Fruit fly (Drosophila melanogaster): ENCODE results near the gene CG8679.

DNA sequence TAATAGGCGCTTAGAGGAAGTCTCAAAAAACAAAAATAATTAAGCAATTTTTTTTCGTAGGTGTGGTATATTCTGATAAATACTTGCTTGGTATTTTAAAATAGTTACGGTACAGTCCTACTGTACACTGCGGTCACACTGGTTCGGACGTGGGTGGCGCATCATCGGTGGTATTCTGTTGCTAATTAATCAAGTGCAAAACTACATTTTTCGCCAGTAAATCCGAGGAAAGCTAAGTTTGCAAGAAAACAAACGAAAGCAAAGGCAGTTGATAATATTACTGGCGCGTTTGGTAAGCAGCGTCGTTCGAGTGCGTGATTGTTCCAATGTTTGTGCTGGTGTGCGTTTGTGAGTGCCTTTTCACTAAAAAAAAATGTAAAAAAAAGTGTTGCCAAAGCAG, 44.5 kb upstream of the CG8679 start, which contains the start of gene CG8671:
- TF ChIP-seq CG8478 (optimal IDR thresholded peaks at IDR 0.05) (no peak), CTCF (optimal IDR thresholded peaks at IDR 0.05) (no peak)
